Fruit fly (Drosophila melanogaster) whole organism, wandering third instar larva: ENCODE data around the gene Npc2d.
A peak's percentile ranks its signal among the peaks of the same experiment; 100 is the strongest.

Source experiments
- Abd-B ChIP-seq: fragments of >200 bp; optimal IDR thresholded peaks from 2 replicates; lab custom pipeline; 2017; ENCODE audit warnings: missing biosample characterization, missing genetic modification characterization
- CG32264 ChIP-seq: fragments of 200-800 bp; sonication (Bioruptor generic); optimal IDR thresholded peaks from 2 replicates; lab custom pipeline; 2016; ENCODE audit warnings: missing biosample characterization, missing genetic modification characterization
- CG9705 ChIP-seq: fragments of 200-800 bp; sonication (Bioruptor generic); optimal IDR thresholded peaks from 2 replicates; lab custom pipeline; 2018; ENCODE audit warnings: missing biosample characterization, mild to moderate bottlenecking, missing genetic modification characterization
- CrebA ChIP-seq: fragments of 200-800 bp; sonication (Bioruptor generic); optimal IDR thresholded peaks from 2 replicates; lab custom pipeline; 2016; ENCODE audit warnings: missing biosample characterization, mild to moderate bottlenecking, missing genetic modification characterization, borderline replicate concordance
- Dfd ChIP-seq: fragments of >200 bp; optimal IDR thresholded peaks from 2 replicates; lab custom pipeline; 2017; ENCODE audit warnings: missing biosample characterization, missing genetic modification characterization
- Dif ChIP-seq: fragments of 200-275, 200-300 bp; sonication (Bioruptor generic); optimal IDR thresholded peaks from 2 replicates; lab custom pipeline; 2018; ENCODE audit warnings: missing biosample characterization, missing genetic modification characterization; ENCODE audit not compliant: partially characterized antibody
- GATAd ChIP-seq: sonication (Bioruptor generic); optimal IDR thresholded peaks from 2 replicates; lab custom pipeline; 2016; ENCODE audit warnings: missing biosample characterization, missing genetic modification characterization
- HLH106 ChIP-seq: fragments of 200-800 bp; optimal IDR thresholded peaks from 3 replicates; lab custom pipeline; 2019; ENCODE audit warnings: missing biosample characterization, mild to moderate bottlenecking, missing genetic modification characterization, moderate library complexity
- Hnf4 ChIP-seq: fragments of 200-800 bp; sonication (Bioruptor generic); optimal IDR thresholded peaks from 2 replicates; lab custom pipeline; 2016; ENCODE audit warnings: missing biosample characterization, mild to moderate bottlenecking, missing genetic modification characterization
- Hr78 ChIP-seq: fragments of >200 bp; optimal IDR thresholded peaks from 2 replicates; lab custom pipeline; 2017; ENCODE audit warnings: missing biosample characterization, missing genetic modification characterization
- Hr83 ChIP-seq: fragments of 200-300 bp; sonication (Bioruptor generic); optimal IDR thresholded peaks from 2 replicates; lab custom pipeline; 2016; ENCODE audit warnings: missing biosample characterization, mild to moderate bottlenecking, missing genetic modification characterization, moderate library complexity; ENCODE audit not compliant: poor library complexity, severe bottlenecking
- Jra ChIP-seq: sonication (Bioruptor generic); optimal IDR thresholded peaks from 2 replicates; lab custom pipeline; 2016; ENCODE audit warnings: missing biosample characterization, missing genetic modification characterization
- Mio ChIP-seq: sonication (Bioruptor generic); optimal IDR thresholded peaks from 2 replicates; lab custom pipeline; 2016; ENCODE audit warnings: missing biosample characterization, missing genetic modification characterization
- Myc ChIP-seq: fragments of >200 bp; optimal IDR thresholded peaks from 2 replicates; lab custom pipeline; 2017
- N ChIP-seq: fragments of >200 bp; optimal IDR thresholded peaks from 2 replicates; lab custom pipeline; 2018; ENCODE audit warnings: missing biosample characterization, missing external identifiers, missing genetic modification characterization
- OdsH ChIP-seq: fragments of 200-800 bp; sonication (Bioruptor generic); optimal IDR thresholded peaks from 2 replicates; lab custom pipeline; 2016; ENCODE audit warnings: missing biosample characterization, mild to moderate bottlenecking, missing genetic modification characterization
- Rel ChIP-seq, 2 experiments: fragments of 200-800 bp; sonication (Bioruptor generic) in 1 of 2; optimal IDR thresholded peaks; 2 replicates in 1 of 2; 3 replicates in 1 of 2; lab custom pipeline; 2016 to 2019; ENCODE audit warnings: mild to moderate bottlenecking in 2 of 2, missing biosample characterization in 2 of 2, missing genetic modification characterization in 2 of 2, moderate library complexity in 1 of 2
- Sp1 ChIP-seq: fragments of 200-800 bp; sonication (Bioruptor generic); optimal IDR thresholded peaks from 3 replicates; lab custom pipeline; 2019; ENCODE audit warnings: missing biosample characterization, mild to moderate bottlenecking, missing genetic modification characterization, moderate library complexity
- Vsx2 ChIP-seq: fragments of 200-300, 225-300 bp; sonication (Bioruptor generic); optimal IDR thresholded peaks from 2 replicates; lab custom pipeline; 2018; ENCODE audit warnings: missing biosample characterization, missing genetic modification characterization; ENCODE audit not compliant: partially characterized antibody
- br ChIP-seq: fragments of 200-800 bp; sonication (Bioruptor generic); optimal IDR thresholded peaks from 2 replicates; lab custom pipeline; 2016; ENCODE audit warnings: missing biosample characterization, missing genetic modification characterization
- brk ChIP-seq: fragments of 200-800 bp; sonication (Bioruptor generic); optimal IDR thresholded peaks from 2 replicates; lab custom pipeline; 2016; ENCODE audit warnings: missing biosample characterization, mild to moderate bottlenecking, missing genetic modification characterization
- dl ChIP-seq, 2 experiments: fragments of 175-275, 200-275 bp in 1 of 2; fragments of 200-275 bp in 1 of 2; sonication (Bioruptor generic); optimal IDR thresholded peaks; lab custom pipeline; 2018; ENCODE audit warnings: mild to moderate bottlenecking in 2 of 2, missing biosample characterization in 2 of 2, missing genetic modification characterization in 2 of 2, moderate library complexity in 2 of 2; ENCODE audit not compliant: partially characterized antibody in 2 of 2, insufficient read depth in 1 of 2
- dmrt93B ChIP-seq: fragments of 200-800 bp; sonication (Bioruptor generic); optimal IDR thresholded peaks from 2 replicates; lab custom pipeline; 2018; ENCODE audit warnings: missing biosample characterization, mild to moderate bottlenecking, missing genetic modification characterization
- dsf ChIP-seq: sonication (Bioruptor generic); optimal IDR thresholded peaks from 2 replicates; lab custom pipeline; 2016; ENCODE audit warnings: missing biosample characterization, missing genetic modification characterization, borderline replicate concordance
- ey ChIP-seq: fragments of 200-800 bp; sonication (Bioruptor generic); optimal IDR thresholded peaks from 2 replicates; lab custom pipeline; 2016; ENCODE audit warnings: missing biosample characterization, missing genetic modification characterization
- foxo ChIP-seq, 2 experiments: fragments of 200-800 bp; sonication (Bioruptor generic); optimal IDR thresholded peaks; 2 replicates in 1 of 2; 3 replicates in 1 of 2; lab custom pipeline; 2016 to 2017; ENCODE audit warnings: missing biosample characterization in 2 of 2, missing genetic modification characterization in 2 of 2
- fru ChIP-seq: fragments of 200-800 bp; sonication (Bioruptor generic); optimal IDR thresholded peaks from 3 replicates; lab custom pipeline; 2016; ENCODE audit warnings: missing biosample characterization, mild to moderate bottlenecking, missing genetic modification characterization
- h ChIP-seq: fragments of 200-800 bp; sonication (Bioruptor generic); optimal IDR thresholded peaks from 3 replicates; lab custom pipeline; 2016; ENCODE audit warnings: missing biosample characterization, mild to moderate bottlenecking, missing genetic modification characterization
- jim ChIP-seq: fragments of 175-275, 200-325 bp; sonication (Bioruptor generic); optimal IDR thresholded peaks from 2 replicates; lab custom pipeline; 2016; ENCODE audit warnings: missing biosample characterization, mild to moderate bottlenecking, missing genetic modification characterization
- lola ChIP-seq: fragments of >200 bp; optimal IDR thresholded peaks from 2 replicates; lab custom pipeline; 2017; ENCODE audit warnings: missing biosample characterization, missing genetic modification characterization
- pan ChIP-seq: fragments of >200 bp; optimal IDR thresholded peaks from 2 replicates; lab custom pipeline; 2017
- psq ChIP-seq: fragments of 200-800 bp; sonication (Bioruptor generic); optimal IDR thresholded peaks from 3 replicates; lab custom pipeline; 2017; ENCODE audit warnings: missing biosample characterization, mild to moderate bottlenecking, missing genetic modification characterization, moderate library complexity
- rgr ChIP-seq: fragments of 200-800 bp; sonication (Bioruptor generic); optimal IDR thresholded peaks from 3 replicates; lab custom pipeline; 2016; ENCODE audit warnings: missing biosample characterization, mild to moderate bottlenecking, missing genetic modification characterization
- sage ChIP-seq: fragments of 200-800 bp; sonication (Bioruptor generic); optimal IDR thresholded peaks from 2 replicates; lab custom pipeline; 2016; ENCODE audit warnings: missing biosample characterization, mild to moderate bottlenecking, missing genetic modification characterization
- sv ChIP-seq: fragments of 200-800 bp; sonication (Bioruptor generic); optimal IDR thresholded peaks from 3 replicates; lab custom pipeline; 2016; ENCODE audit warnings: missing biosample characterization, missing genetic modification characterization
- tai ChIP-seq: sonication (Bioruptor generic); optimal IDR thresholded peaks from 2 replicates; lab custom pipeline; 2016; ENCODE audit warnings: missing biosample characterization, missing genetic modification characterization
- usp ChIP-seq: fragments of >200 bp; optimal IDR thresholded peaks from 2 replicates; lab custom pipeline; 2017; ENCODE audit warnings: missing biosample characterization, missing genetic modification characterization
- woc ChIP-seq: sonication (Bioruptor generic); optimal IDR thresholded peaks from 2 replicates; lab custom pipeline; 2016; ENCODE audit warnings: missing biosample characterization, mild to moderate bottlenecking, missing genetic modification characterization

The Npc2d gene

DNA sequence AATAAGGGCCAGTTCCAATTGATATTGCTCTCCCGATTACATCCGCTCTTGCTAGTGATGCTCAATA, 7.3 kb downstream of the Npc2d start, which contains the start of gene CG12811:
Gene CG12811 (minus strand): TSS at position 23 of the 67 bp plus-strand sequence.
- TF ChIP-seq CG32264 (GFP tag; lab: Kevin White, UChicago), result no peak
- no peak for TF ChIP-seq OdsH (GFP tag; lab: Kevin White, UChicago)
- TF ChIP-seq CrebA (GFP tag; lab: Kevin White, UChicago), result no peak
- TF ChIP-seq dsf (GFP tag; lab: Kevin White, UChicago), result no peak
- no peak for TF ChIP-seq Dif (GFP tag; lab: Kevin White, UChicago)
- no peak for TF ChIP-seq h (GFP tag; lab: Kevin White, UChicago)
- no peak for TF ChIP-seq woc (GFP tag; lab: Kevin White, UChicago)
- no peak for TF ChIP-seq Hr83 (GFP tag; lab: Kevin White, UChicago)
- no peak for TF ChIP-seq sv (GFP tag; lab: Kevin White, UChicago)

DNA sequence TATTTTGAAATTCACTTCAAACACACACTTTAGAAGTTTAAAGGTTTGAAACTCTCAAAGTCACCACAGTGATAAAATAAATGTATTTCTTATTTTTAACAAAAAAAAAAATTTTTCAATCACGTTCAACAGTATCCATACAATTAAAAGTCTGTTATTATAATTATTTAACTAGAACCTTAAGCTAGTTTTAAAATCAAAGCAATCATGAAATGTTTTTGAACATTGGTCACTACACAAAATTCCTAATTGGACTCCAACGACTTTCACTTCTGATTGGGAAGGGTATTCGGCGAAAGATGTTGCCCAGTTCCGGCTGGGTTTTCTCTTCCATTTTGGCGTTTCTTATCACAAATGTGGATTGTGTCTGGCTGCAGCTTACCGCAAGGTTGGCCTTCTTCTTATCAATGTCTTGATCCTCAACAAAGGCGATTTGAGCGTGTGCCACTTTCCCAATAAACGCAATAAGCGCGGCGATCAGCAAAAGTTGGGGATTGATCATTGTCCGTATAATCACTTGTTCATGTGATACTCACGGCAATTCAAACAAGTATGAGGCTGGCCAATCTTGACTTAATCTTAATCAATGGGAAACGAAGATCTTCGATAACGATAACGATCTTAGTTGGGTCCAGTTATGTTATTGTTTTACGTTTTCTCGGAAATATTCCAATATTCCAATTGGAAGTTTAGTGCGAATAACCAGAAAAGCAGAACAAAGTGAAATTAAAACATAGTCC, 7.7 kb downstream of the Npc2d start:
- TF ChIP-seq Hr78, result no peak
- TF ChIP-seq sage (GFP tag; lab: Kevin White, UChicago), result no peak
- no peak for TF ChIP-seq dsf (GFP tag; lab: Kevin White, UChicago)
- TF ChIP-seq woc (GFP tag; lab: Kevin White, UChicago), result peak; percentile 69
- TF ChIP-seq N (GFP tag; lab: Kevin White, UChicago), result no peak
- TF ChIP-seq CrebA (GFP tag; lab: Kevin White, UChicago), result no peak
- peak; percentile 75 for TF ChIP-seq h (GFP tag; lab: Kevin White, UChicago)
- no peak for TF ChIP-seq Vsx2 (GFP tag; lab: Kevin White, UChicago)
- no peak for TF ChIP-seq Jra (GFP tag; lab: Kevin White, UChicago)
- TF ChIP-seq Hnf4, result peak; percentile 42
- no peak for TF ChIP-seq usp (GFP tag; lab: Kevin White, UChicago)
- TF ChIP-seq Dfd (GFP tag; lab: Kevin White, UChicago), result no peak
- TF ChIP-seq rgr (GFP tag; lab: Kevin White, UChicago), result peak; percentile 68
- no peak for TF ChIP-seq GATAd (GFP tag; lab: Kevin White, UChicago)
- no peak for TF ChIP-seq Hr83 (GFP tag; lab: Kevin White, UChicago)
- no peak for TF ChIP-seq tai (GFP tag; lab: Kevin White, UChicago)
- TF ChIP-seq foxo (GFP tag; optimal IDR thresholded peaks at IDR 0.05; lab: Kevin White, UChicago), result peak in 1 of 2 experiments; percentile 73
- TF ChIP-seq Dif (GFP tag; lab: Kevin White, UChicago), result no peak
- TF ChIP-seq ey (GFP tag; lab: Kevin White, UChicago), result peak; percentile 63
- no peak for TF ChIP-seq Rel (GFP tag; optimal IDR thresholded peaks at IDR 0.05; lab: Kevin White, UChicago)
- no peak for TF ChIP-seq Rel (tag; optimal IDR thresholded peaks at IDR 0.05; lab: Kevin White, UChicago)
- TF ChIP-seq HLH106 (tag; lab: Kevin White, UChicago), result peak; percentile 69
- TF ChIP-seq br (GFP tag; lab: Kevin White, UChicago), result peak; percentile 76
- TF ChIP-seq dl (GFP tag; optimal IDR thresholded peaks at IDR 0.05; lab: Kevin White, UChicago; ENCODE audit: insufficient read depth in 1 of 2, partially characterized antibody in 2 of 2), result no peak
- TF ChIP-seq dmrt93B (GFP tag; lab: Kevin White, UChicago), result no peak
- TF ChIP-seq Myc (lab: Kevin White, UChicago), result no peak
- no peak for TF ChIP-seq lola (GFP tag; lab: Kevin White, UChicago)
- peak; percentile 69 for TF ChIP-seq fru (GFP tag; lab: Kevin White, UChicago)
- TF ChIP-seq brk (GFP tag; lab: Kevin White, UChicago), result no peak
- TF ChIP-seq sv (GFP tag; lab: Kevin White, UChicago), result peak; percentile 6
- no peak for TF ChIP-seq Mio (GFP tag; lab: Kevin White, UChicago)
- TF ChIP-seq OdsH (GFP tag; lab: Kevin White, UChicago), result peak; percentile 74
- no peak for TF ChIP-seq CG32264 (GFP tag; lab: Kevin White, UChicago)
- no peak for TF ChIP-seq Abd-B (GFP tag; lab: Kevin White, UChicago)
- peak; percentile 76 for TF ChIP-seq Sp1 (GFP tag; lab: Kevin White, UChicago)
- TF ChIP-seq jim, result no peak
- no peak for TF ChIP-seq pan (lab: Kevin White, UChicago)
- TF ChIP-seq psq (GFP tag; lab: Kevin White, UChicago), result peak; percentile 55
- peak; percentile 43 for TF ChIP-seq CG9705 (GFP tag; lab: Kevin White, UChicago)
